Worm (Caenorhabditis elegans) whole organism, young adult: ENCODE measurements around the gene somi-1.

Experiments
- Y67H2A.10 ChIP-seq: fragments of 200-800 bp; sonication (Bioruptor generic); conservative IDR thresholded peaks from 2 replicates; pipeline ENCODE4 v1.3.6; 2022; ENCODE audit warnings: missing genetic modification reagents, missing genetic modification characterization, missing compliant biosample characterization
- ama-1 ChIP-seq, 3 experiments: fragments of 150-350 bp in 1 of 3; sonication (generic microtip) in 2 of 3; optimal IDR thresholded peaks; 2 replicates each; lab custom pipeline; 2014 to 2018; ENCODE audit warnings: missing biosample characterization in 2 of 3, missing genetic modification characterization in 2 of 3, missing genetic modification reagents in 2 of 3
- sdz-38 ChIP-seq: sonication (generic microtip); optimal IDR thresholded peaks from 2 replicates; lab custom pipeline; 2016; ENCODE audit warnings: missing genotype, missing genetic modification characterization, missing compliant biosample characterization
- unc-62 ChIP-seq: fragments of 150-350 bp; optimal IDR thresholded peaks from 2 replicates; lab custom pipeline; 2014; ENCODE audit warnings: missing biosample characterization, missing genetic modification reagents, missing genetic modification characterization

DNA sequence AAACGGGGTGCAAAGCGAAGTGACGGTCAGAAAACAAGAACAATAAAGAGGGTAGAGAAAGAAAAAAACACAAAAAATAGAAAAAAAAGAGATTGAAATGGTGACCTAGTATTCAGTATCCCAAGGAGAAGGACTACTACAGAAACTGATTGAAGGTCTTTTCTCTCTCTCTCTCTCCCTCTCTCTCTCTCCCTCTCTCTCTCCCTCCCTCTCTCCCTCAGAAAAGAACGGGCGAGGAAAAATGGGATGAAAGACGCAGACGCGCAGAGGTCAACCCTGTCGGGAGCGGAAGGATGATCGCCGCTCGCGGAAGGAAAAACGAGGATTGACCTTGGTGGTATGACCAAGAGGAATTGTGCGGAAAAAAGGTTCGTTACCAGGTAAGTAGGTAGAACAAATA, 16.7 kb downstream of the somi-1 start:
- TF ChIP-seq ama-1 (optimal IDR thresholded peaks at IDR 0.05; lab: Kevin White, UChicago) (no peak), ama-1 (GFP tag; optimal IDR thresholded peaks at IDR 0.05; lab: Kevin White, UChicago) (no peak), Y67H2A.10 (GFP tag; lab: Robert Waterston, UW) (no peak), unc-62 (GFP tag; lab: Kevin White, UChicago) (no peak), sdz-38 (tag; lab: Kevin White, UChicago) (no peak)
